Worm (Caenorhabditis elegans) whole organism, young adult: ENCODE data around the gene T25D3.3.

Experiments
- B0261.1 ChIP-seq: sonication (generic microtip); optimal IDR thresholded peaks from 2 replicates; lab custom pipeline; 2016; ENCODE audit warnings: mild to moderate bottlenecking, missing genetic modification characterization, moderate library complexity, missing compliant biosample characterization
- D2030.7 ChIP-seq: fragments of 200-800 bp; sonication (Bioruptor generic); IDR thresholded peaks from 2 replicates; pipeline ENCODE4 v1.3.6; 2022; ENCODE audit warnings: missing genetic modification reagents, missing genetic modification characterization, missing compliant biosample characterization
- F55B11.4 ChIP-seq: sonication (generic microtip); optimal IDR thresholded peaks from 2 replicates; lab custom pipeline; 2016; ENCODE audit warnings: missing compliant biosample characterization, missing genetic modification characterization, borderline replicate concordance; ENCODE audit not compliant: insufficient read depth
- K12H6.12 ChIP-seq: fragments of 200-800 bp; sonication (Bioruptor generic); optimal IDR thresholded peaks from 2 replicates; lab custom pipeline; 2018; ENCODE audit warnings: mild to moderate bottlenecking, missing genetic modification characterization, missing compliant biosample characterization
- T26A5.8 ChIP-seq: sonication (generic microtip); optimal IDR thresholded peaks from 2 replicates; lab custom pipeline; 2016; ENCODE audit warnings: missing genetic modification characterization, missing compliant biosample characterization
- Y67H2A.10 ChIP-seq: fragments of 200-800 bp; sonication (Bioruptor generic); conservative IDR thresholded peaks from 2 replicates; pipeline ENCODE4 v1.3.6; 2022; ENCODE audit warnings: missing genetic modification reagents, missing genetic modification characterization, missing compliant biosample characterization
- Y79H2A.3 ChIP-seq: fragments of 200-800 bp; sonication (Bioruptor generic); conservative IDR thresholded peaks from 2 replicates; pipeline ENCODE4 v1.3.6; 2022; ENCODE audit warnings: missing genetic modification reagents, missing genetic modification characterization, missing compliant biosample characterization
- akir-1 ChIP-seq: fragments of 200-800 bp; sonication (Bioruptor generic); optimal IDR thresholded peaks from 2 replicates; lab custom pipeline; 2018; ENCODE audit warnings: mild to moderate bottlenecking, missing genetic modification characterization, moderate library complexity, missing compliant biosample characterization
- attf-5 ChIP-seq: fragments of 200-800 bp; sonication (Bioruptor generic); optimal IDR thresholded peaks from 2 replicates; lab custom pipeline; 2018; ENCODE audit warnings: mild to moderate bottlenecking, missing genetic modification characterization, missing compliant biosample characterization
- bed-2 ChIP-seq: fragments of 200-800 bp; sonication (Bioruptor generic); IDR thresholded peaks from 2 replicates; pipeline ENCODE4 v1.3.6; 2022; ENCODE audit warnings: missing genetic modification reagents, missing genetic modification characterization, missing compliant biosample characterization
- cebp-1 ChIP-seq, 2 experiments: fragments of 200-800 bp in 1 of 2; sonication (Bioruptor generic) in 1 of 2; sonication (generic microtip) in 1 of 2; IDR thresholded peaks in 1 of 2; optimal IDR thresholded peaks in 1 of 2; 2 replicates each; pipeline versions ENCODE4 v1.3.6 to Lab custom; 2017 to 2022; ENCODE audit warnings: missing compliant biosample characterization in 2 of 2, missing genetic modification characterization in 2 of 2, mild to moderate bottlenecking in 1 of 2, missing genetic modification reagents in 1 of 2, moderate library complexity in 1 of 2
- ceh-100 ChIP-seq: fragments of 200-800 bp; sonication (Bioruptor generic); IDR thresholded peaks from 2 replicates; pipeline ENCODE4 v1.3.6; 2022; ENCODE audit warnings: missing genetic modification reagents, missing genetic modification characterization, missing compliant biosample characterization
- ceh-27 ChIP-seq: fragments of 200-800 bp; sonication (Bioruptor generic); optimal IDR thresholded peaks from 2 replicates; lab custom pipeline; 2018; ENCODE audit warnings: mild to moderate bottlenecking, missing genetic modification characterization, moderate library complexity, missing compliant biosample characterization
- ceh-40 ChIP-seq: fragments of 200-800 bp; sonication (Bioruptor generic); IDR thresholded peaks from 2 replicates; pipeline ENCODE4 v1.3.6; 2022; ENCODE audit warnings: missing genetic modification characterization, missing compliant biosample characterization
- ceh-79 ChIP-seq: sonication (generic microtip); optimal IDR thresholded peaks from 2 replicates; lab custom pipeline; 2017; ENCODE audit warnings: mild to moderate bottlenecking, missing genetic modification characterization, missing compliant biosample characterization
- ets-4 ChIP-seq: fragments of 200-800 bp; sonication (Bioruptor generic); optimal IDR thresholded peaks from 2 replicates; lab custom pipeline; 2018; ENCODE audit warnings: mild to moderate bottlenecking, missing genetic modification characterization, missing compliant biosample characterization
- hlh-12 ChIP-seq: sonication (generic microtip); optimal IDR thresholded peaks from 2 replicates; lab custom pipeline; 2016; ENCODE audit warnings: missing genetic modification characterization, missing compliant biosample characterization
- lin-26 ChIP-seq: fragments of 200-800 bp; sonication (Bioruptor generic); IDR thresholded peaks from 2 replicates; pipeline ENCODE4 v1.3.6; 2022; ENCODE audit warnings: missing genetic modification reagents, missing genetic modification characterization, missing compliant biosample characterization
- lin-40 ChIP-seq: sonication (generic microtip); optimal IDR thresholded peaks from 2 replicates; lab custom pipeline; 2016; ENCODE audit warnings: missing genetic modification characterization, mild to moderate bottlenecking, missing compliant biosample characterization, missing genotype, missing genetic modification reagents
- madf-3 ChIP-seq: fragments of 200-800 bp; sonication (Bioruptor generic); IDR thresholded peaks from 2 replicates; pipeline ENCODE4 v1.3.6; 2022; ENCODE audit warnings: missing genetic modification reagents, missing genetic modification characterization, missing compliant biosample characterization
- madf-6 ChIP-seq: fragments of 200-800 bp; sonication (Bioruptor generic); IDR thresholded peaks from 2 replicates; pipeline ENCODE4 v1.3.6; 2022; ENCODE audit warnings: missing genetic modification reagents, missing genetic modification characterization, missing compliant biosample characterization
- mcd-1 ChIP-seq: fragments of 200-800 bp; sonication (Bioruptor generic); IDR thresholded peaks from 2 replicates; pipeline ENCODE4 v1.3.6; 2022; ENCODE audit warnings: missing genetic modification reagents, missing genetic modification characterization, missing compliant biosample characterization
- nfya-1 ChIP-seq: sonication (generic microtip); optimal IDR thresholded peaks from 2 replicates; lab custom pipeline; 2017; ENCODE audit warnings: antibody characterized with exemption, missing compliant biosample characterization, missing genetic modification characterization, borderline replicate concordance; ENCODE audit not compliant: insufficient read depth
- nhr-120 ChIP-seq: fragments of 200-800 bp; sonication (Bioruptor generic); IDR thresholded peaks from 2 replicates; pipeline ENCODE4 v1.3.6; 2022; ENCODE audit warnings: missing genetic modification characterization, missing compliant biosample characterization
- nhr-27 ChIP-seq: fragments of 200-800 bp; sonication (Bioruptor generic); optimal IDR thresholded peaks from 2 replicates; lab custom pipeline; 2018; ENCODE audit warnings: mild to moderate bottlenecking, missing genetic modification characterization, moderate library complexity, missing compliant biosample characterization
- nhr-80 ChIP-seq: sonication (generic microtip); optimal IDR thresholded peaks from 2 replicates; lab custom pipeline; 2016; ENCODE audit warnings: missing genetic modification characterization, missing compliant biosample characterization
- nhr-90 ChIP-seq: sonication (generic microtip); optimal IDR thresholded peaks from 2 replicates; lab custom pipeline; 2016; ENCODE audit warnings: missing genotype, mild to moderate bottlenecking, missing genetic modification characterization, missing compliant biosample characterization
- pbrm-1 ChIP-seq: fragments of 200-800 bp; sonication (Bioruptor generic); IDR thresholded peaks from 2 replicates; pipeline ENCODE4 v1.3.6; 2022; ENCODE audit warnings: missing genetic modification reagents, missing genetic modification characterization, missing compliant biosample characterization
- pha-4 ChIP-seq: fragments of 150-350 bp; sonication (generic microtip); optimal IDR thresholded peaks from 2 replicates; lab custom pipeline; 2014; ENCODE audit warnings: missing biosample characterization, missing genetic modification reagents, missing genetic modification characterization
- rec-8 ChIP-seq, 2 experiments: sonication (generic microtip); optimal IDR thresholded peaks; 2 replicates each; lab custom pipeline; 2016; ENCODE audit warnings: mild to moderate bottlenecking in 2 of 2, missing genetic modification characterization in 2 of 2, missing genetic modification reagents in 2 of 2, missing genotype in 2 of 2, missing biosample characterization in 1 of 2, missing compliant biosample characterization in 1 of 2, moderate library complexity in 1 of 2
- sptf-2 ChIP-seq: fragments of 200-800 bp; sonication (Bioruptor generic); optimal IDR thresholded peaks from 2 replicates; lab custom pipeline; 2018; ENCODE audit warnings: mild to moderate bottlenecking, missing genetic modification characterization, missing compliant biosample characterization
- xnd-1 ChIP-seq: sonication (generic microtip); optimal IDR thresholded peaks from 2 replicates; lab custom pipeline; 2016; ENCODE audit warnings: missing genotype, missing genetic modification reagents, missing genetic modification characterization, missing compliant biosample characterization
- zfh-2 ChIP-seq: fragments of 200-800 bp; sonication (Bioruptor generic); conservative IDR thresholded peaks from 2 replicates; pipeline ENCODE4 v1.3.6; 2022; ENCODE audit warnings: missing genetic modification reagents, missing genetic modification characterization, missing compliant biosample characterization
- zim-3 ChIP-seq: sonication (generic microtip); optimal IDR thresholded peaks from 2 replicates; lab custom pipeline; 2017; ENCODE audit warnings: mild to moderate bottlenecking, missing genetic modification characterization, moderate library complexity, missing compliant biosample characterization
- ztf-18 ChIP-seq: sonication (generic microtip); optimal IDR thresholded peaks from 2 replicates; lab custom pipeline; 2016; ENCODE audit warnings: missing genotype, mild to moderate bottlenecking, missing genetic modification characterization, missing compliant biosample characterization
- ztf-22 ChIP-seq: fragments of 200-800 bp; sonication (Bioruptor generic); optimal IDR thresholded peaks from 2 replicates; lab custom pipeline; 2018; ENCODE audit warnings: mild to moderate bottlenecking, missing genetic modification characterization, moderate library complexity, missing compliant biosample characterization
- ztf-3 ChIP-seq: fragments of 200-800 bp; sonication (Bioruptor generic); optimal IDR thresholded peaks from 2 replicates; lab custom pipeline; 2018; ENCODE audit warnings: mild to moderate bottlenecking, missing genetic modification characterization, missing compliant biosample characterization

T25D3.3 gene

DNA sequence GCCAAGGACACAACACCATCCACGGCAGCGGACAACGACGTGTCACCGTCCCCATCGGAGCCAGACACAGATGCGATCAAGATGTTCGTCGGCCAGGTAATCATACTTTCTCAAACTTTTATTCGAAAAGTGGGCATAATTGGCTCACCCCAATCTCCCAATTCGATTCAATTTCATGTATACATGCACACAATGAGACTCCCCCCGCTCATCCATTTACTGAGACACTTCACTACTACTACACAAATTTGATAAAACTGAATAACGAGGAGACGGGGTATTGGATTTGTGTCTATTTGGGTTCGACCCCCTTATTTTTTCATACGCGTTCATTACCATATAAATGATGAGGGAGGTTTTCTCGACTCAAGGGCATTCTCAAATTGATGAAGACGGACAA lies 10.8 kb downstream of the T25D3.3 start:
- TF ChIP-seq D2030.7 (GFP tag; lab: Robert Waterston, UW) (no peak), zfh-2 (GFP tag; lab: Robert Waterston, UW) (no peak), mcd-1 (no peak), ceh-40 (GFP tag; lab: Robert Waterston, UW) (no peak), T26A5.8 (tag; lab: Kevin White, UChicago) (no peak), Y67H2A.10 (no peak), Y79H2A.3 (GFP tag; lab: Robert Waterston, UW) (no peak), ztf-18 (tag; lab: Kevin White, UChicago) (no peak), cebp-1 (GFP tag; IDR thresholded peaks at IDR 0.05; lab: Robert Waterston, UW) (no peak), cebp-1 (tag; optimal IDR thresholded peaks at IDR 0.05; lab: Kevin White, UChicago) (no peak), ceh-79 (tag; lab: Kevin White, UChicago) (no peak), ets-4 (GFP tag; lab: Kevin White, UChicago) (no peak), pha-4 (tag; lab: Kevin White, UChicago) (no peak), rec-8 (tag; optimal IDR thresholded peaks at IDR 0.05; lab: Kevin White, UChicago) (no peak), sptf-2 (no peak)

DNA sequence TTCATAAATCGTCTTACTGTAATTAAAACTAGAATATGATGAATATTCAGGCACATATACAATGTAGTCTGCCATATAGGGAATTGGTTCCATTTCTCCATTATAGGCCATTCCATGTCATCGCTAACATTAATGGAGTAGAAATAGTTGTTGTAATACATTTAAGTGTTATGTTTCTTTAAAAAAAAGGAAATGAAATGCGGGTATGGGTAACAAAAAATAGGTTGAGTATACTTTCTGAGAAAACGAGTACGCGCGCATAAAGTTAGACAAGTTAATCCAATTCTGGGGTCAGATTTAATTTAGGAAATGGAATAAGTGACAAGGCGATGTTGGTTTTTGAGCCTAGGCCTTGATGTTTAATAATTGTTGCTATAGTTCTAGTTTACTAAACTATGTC lies 21.3 kb downstream of the T25D3.3 start, which contains the start of gene T01D1.7:
Gene T01D1.7 (minus strand): TSS at position 101 of the 400 bp plus-strand sequence.
- no peak for TF ChIP-seq lin-40
- no peak for TF ChIP-seq B0261.1 (tag; lab: Kevin White, UChicago)
- no peak for TF ChIP-seq nfya-1 (tag; lab: Kevin White, UChicago)
- no peak for TF ChIP-seq ceh-27 (GFP tag; lab: Kevin White, UChicago)

DNA sequence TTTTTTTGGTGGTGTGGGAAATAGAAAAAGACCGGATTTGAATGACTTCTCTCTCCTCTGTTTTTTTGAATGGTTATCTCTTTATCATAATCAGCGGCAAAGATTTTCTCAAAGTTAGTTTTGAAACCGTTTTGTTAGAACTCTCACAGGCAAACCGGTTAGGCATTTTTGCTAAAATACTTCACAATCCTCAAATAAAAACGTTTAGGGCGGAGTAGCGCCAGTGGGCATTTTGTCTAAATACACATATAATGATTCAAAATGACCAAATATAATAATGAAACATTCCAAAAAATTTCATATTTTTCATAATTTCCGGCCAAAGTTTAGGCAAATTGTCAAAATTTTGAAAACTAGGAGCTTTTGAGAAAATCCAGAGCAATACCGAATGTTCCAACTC lies 23.5 kb downstream of the T25D3.3 start, which contains the start of gene T01D1.3:
Gene T01D1.3 (minus strand): TSS at position 101 of the 400 bp plus-strand sequence.
- TF ChIP-seq attf-5 (GFP tag; lab: Kevin White, UChicago) (no peak), nhr-90 (tag; lab: Kevin White, UChicago) (no peak)

DNA sequence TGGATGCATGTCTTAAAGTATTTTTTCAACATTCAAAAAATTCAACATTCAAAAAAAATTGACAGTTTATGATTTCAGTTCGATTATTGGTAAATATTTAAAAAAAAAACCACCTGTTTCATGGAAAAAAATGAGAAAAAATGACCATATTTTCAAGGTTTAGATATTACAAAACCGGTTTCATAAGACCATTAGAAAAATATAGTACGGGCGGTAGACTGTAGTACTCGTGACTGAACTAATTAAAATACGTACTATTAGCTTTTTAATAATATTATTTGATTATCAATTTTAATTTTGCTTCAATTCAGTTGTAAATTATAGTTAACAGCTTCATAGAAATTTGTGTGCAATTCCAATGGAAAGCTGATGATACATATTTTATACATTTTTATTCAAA lies 24.2 kb downstream of the T25D3.3 start:
- TF ChIP-seq zim-3 (tag; lab: Kevin White, UChicago): no peak
- TF ChIP-seq pbrm-1 (GFP tag; lab: Robert Waterston, UW): no peak
- TF ChIP-seq nhr-90 (tag; lab: Kevin White, UChicago): no peak
- no peak for TF ChIP-seq ztf-22
- TF ChIP-seq ceh-100 (GFP tag; lab: Robert Waterston, UW): no peak
- no peak for TF ChIP-seq lin-26
- no peak for TF ChIP-seq K12H6.12 (tag; lab: Kevin White, UChicago)
- no peak for TF ChIP-seq akir-1
- TF ChIP-seq madf-3 (GFP tag; lab: Robert Waterston, UW): no peak
- no peak for TF ChIP-seq bed-2 (GFP tag; lab: Robert Waterston, UW)
- no peak for TF ChIP-seq xnd-1 (tag; lab: Kevin White, UChicago)
- no peak for TF ChIP-seq madf-6 (GFP tag; lab: Robert Waterston, UW)
- TF ChIP-seq nhr-27 (tag; lab: Kevin White, UChicago): no peak
- TF ChIP-seq F55B11.4: no peak
- TF ChIP-seq ztf-3 (GFP tag; lab: Kevin White, UChicago): no peak
- no peak for TF ChIP-seq T26A5.8 (tag; lab: Kevin White, UChicago)
- TF ChIP-seq nhr-120: no peak
- no peak for TF ChIP-seq hlh-12 (tag; lab: Kevin White, UChicago)
- TF ChIP-seq nhr-80 (tag; lab: Kevin White, UChicago): no peak
